Fruit fly (Drosophila melanogaster) whole organism, embryonic: ENCODE results near the gene soti.

ENCODE experiments used
- CG10366 ChIP-seq: fragments of 200-800 bp; sonication (Bioruptor generic); IDR thresholded peaks from 2 replicates; pipeline ENCODE4 v1.3.6; 2022; ENCODE audit warnings: missing biosample characterization, missing genetic modification characterization
- CG10431 ChIP-seq: fragments of 200-800 bp; sonication (Bioruptor generic); optimal IDR thresholded peaks from 3 replicates; lab custom pipeline; 2018; ENCODE audit warnings: missing biosample characterization, mild to moderate bottlenecking, missing genetic modification characterization
- CG10462 ChIP-seq: fragments of 200-800 bp; sonication (Bioruptor generic); optimal IDR thresholded peaks from 2 replicates; lab custom pipeline; 2016; ENCODE audit warnings: missing biosample characterization, missing genetic modification characterization
- CG11456 ChIP-seq: fragments of 200-800 bp; sonication (Bioruptor generic); IDR thresholded peaks from 3 replicates; pipeline ENCODE4 v1.3.6; 2022; ENCODE audit warnings: missing biosample characterization, missing genetic modification characterization
- CG11504 ChIP-seq: fragments of 200-800 bp; sonication (Bioruptor generic); optimal IDR thresholded peaks from 3 replicates; lab custom pipeline; 2019; ENCODE audit warnings: missing biosample characterization, mild to moderate bottlenecking, missing genetic modification characterization, moderate library complexity
- CG11723 ChIP-seq: fragments of 200-800 bp; sonication (Bioruptor generic); optimal IDR thresholded peaks from 2 replicates; lab custom pipeline; 2017; ENCODE audit warnings: missing biosample characterization, mild to moderate bottlenecking, missing genetic modification characterization
- CG12219 ChIP-seq: fragments of 200-800 bp; sonication (Bioruptor generic); optimal IDR thresholded peaks from 3 replicates; lab custom pipeline; 2018; ENCODE audit warnings: missing biosample characterization, mild to moderate bottlenecking, missing genetic modification characterization
- CG12942 ChIP-seq: fragments of 200-800 bp; sonication (Bioruptor generic); optimal IDR thresholded peaks from 3 replicates; lab custom pipeline; 2016; ENCODE audit warnings: missing biosample characterization, missing genetic modification characterization
- CG13894 ChIP-seq: fragments of 200-800 bp; sonication (Bioruptor generic); optimal IDR thresholded peaks from 3 replicates; lab custom pipeline; 2018; ENCODE audit warnings: missing biosample characterization, mild to moderate bottlenecking, missing genetic modification characterization, moderate library complexity
- CG14667 ChIP-seq: fragments of 200-800 bp; sonication (Bioruptor generic); IDR thresholded peaks from 2 replicates; pipeline ENCODE4 v1.3.6; 2022; ENCODE audit warnings: missing biosample characterization, missing genetic modification characterization
- CG15011 ChIP-seq: fragments of 200-800 bp; sonication (Bioruptor generic); optimal IDR thresholded peaks from 3 replicates; lab custom pipeline; 2018; ENCODE audit warnings: missing biosample characterization, mild to moderate bottlenecking, missing genetic modification characterization
- CG16815 ChIP-seq: fragments of 200-800 bp; sonication (Bioruptor generic); optimal IDR thresholded peaks from 3 replicates; lab custom pipeline; 2017; ENCODE audit warnings: missing biosample characterization, mild to moderate bottlenecking, missing genetic modification characterization
- CG16863 ChIP-seq: fragments of 200-800 bp; sonication (Bioruptor generic); optimal IDR thresholded peaks from 3 replicates; lab custom pipeline; 2016; ENCODE audit warnings: missing biosample characterization, missing genetic modification characterization
- CG17361 ChIP-seq: fragments of 200-800 bp; sonication (Bioruptor generic); IDR thresholded peaks from 3 replicates; pipeline ENCODE4 v1.3.6; 2022; ENCODE audit warnings: missing biosample characterization, missing genetic modification characterization
- CG17612 ChIP-seq: fragments of 200-800 bp; sonication (Bioruptor generic); IDR thresholded peaks from 2 replicates; pipeline ENCODE4 v1.3.6; 2022; ENCODE audit warnings: missing biosample characterization, missing genetic modification characterization
- CG2712 ChIP-seq: fragments of 200-800 bp; optimal IDR thresholded peaks from 3 replicates; lab custom pipeline; 2019; ENCODE audit warnings: missing biosample characterization, mild to moderate bottlenecking, missing genetic modification characterization, moderate library complexity
- CG31388 ChIP-seq: fragments of 200-800 bp; sonication (Bioruptor generic); optimal IDR thresholded peaks from 2 replicates; lab custom pipeline; 2016; ENCODE audit warnings: missing biosample characterization, missing genetic modification characterization
- CG33213 ChIP-seq: fragments of 200-800 bp; sonication (Bioruptor generic); optimal IDR thresholded peaks from 3 replicates; lab custom pipeline; 2016; ENCODE audit warnings: missing biosample characterization, missing genetic modification characterization
- CG34376 ChIP-seq: fragments of 200-800 bp; sonication (Bioruptor generic); optimal IDR thresholded peaks from 2 replicates; lab custom pipeline; 2018; ENCODE audit warnings: missing biosample characterization, mild to moderate bottlenecking, missing genetic modification characterization
- CG42726 ChIP-seq: fragments of 200-800 bp; sonication (Bioruptor generic); IDR thresholded peaks from 2 replicates; pipeline ENCODE4 v1.3.6; 2022; ENCODE audit warnings: missing biosample characterization, missing genetic modification characterization; ENCODE audit not compliant: partially characterized antibody
- CG4328 ChIP-seq: fragments of 200-800 bp; sonication (Bioruptor generic); optimal IDR thresholded peaks from 3 replicates; lab custom pipeline; 2017; ENCODE audit warnings: missing biosample characterization, missing genetic modification reagents, missing genetic modification characterization
- CG6175 ChIP-seq: fragments of 200-800 bp; sonication (Bioruptor generic); IDR thresholded peaks from 3 replicates; pipeline ENCODE4 v1.3.6; 2022; ENCODE audit warnings: missing biosample characterization, missing genetic modification characterization
- CG6272 ChIP-seq: fragments of 200-800 bp; sonication (Bioruptor generic); IDR thresholded peaks from 2 replicates; pipeline ENCODE4 v1.3.6; 2022; ENCODE audit warnings: missing biosample characterization, missing genetic modification characterization
- CG6689 ChIP-seq: fragments of 200-800 bp; sonication (Bioruptor generic); IDR thresholded peaks from 2 replicates; pipeline ENCODE4 v1.3.6; 2022; ENCODE audit warnings: missing biosample characterization, missing genetic modification characterization
- CG7987 ChIP-seq: fragments of 200-800 bp; sonication (Bioruptor generic); optimal IDR thresholded peaks from 2 replicates; lab custom pipeline; 2018; ENCODE audit warnings: missing biosample characterization, mild to moderate bottlenecking, missing genetic modification characterization, moderate library complexity
- CG8359 ChIP-seq: fragments of 200-800 bp; sonication (Bioruptor generic); optimal IDR thresholded peaks from 2 replicates; lab custom pipeline; 2017; ENCODE audit warnings: missing biosample characterization, mild to moderate bottlenecking, missing genetic modification characterization, borderline replicate concordance
- CG9437 ChIP-seq: fragments of 200-800 bp; sonication (Bioruptor generic); optimal IDR thresholded peaks from 2 replicates; lab custom pipeline; 2018; ENCODE audit warnings: missing biosample characterization, mild to moderate bottlenecking, missing genetic modification characterization
- Dad ChIP-seq: fragments of 200-800 bp; sonication (Bioruptor generic); optimal IDR thresholded peaks from 3 replicates; lab custom pipeline; 2016; ENCODE audit warnings: missing biosample characterization, missing genetic modification characterization
- Drgx ChIP-seq: fragments of 200-800 bp; sonication (Bioruptor generic); IDR thresholded peaks from 2 replicates; pipeline ENCODE4 v1.3.6; 2022; ENCODE audit warnings: missing biosample characterization, missing genetic modification characterization
- Ets65A ChIP-seq: fragments of 200-800 bp; sonication (Bioruptor generic); peaks from one replicate; lab custom pipeline; 2016; ENCODE audit warnings: missing biosample characterization, missing genetic modification characterization
- Fer1 ChIP-seq: fragments of 200-800 bp; sonication (Bioruptor generic); optimal IDR thresholded peaks from 2 replicates; lab custom pipeline; 2017; ENCODE audit warnings: missing biosample characterization, mild to moderate bottlenecking, missing genetic modification characterization
- Nf-YA ChIP-seq: fragments of 200-800 bp; sonication (Bioruptor generic); IDR thresholded peaks from 2 replicates; pipeline ENCODE4 v1.3.6; 2022; ENCODE audit warnings: missing biosample characterization, missing genetic modification characterization
- Nf-YB ChIP-seq: fragments of 200-800 bp; sonication (Bioruptor generic); optimal IDR thresholded peaks from 3 replicates; lab custom pipeline; 2019; ENCODE audit warnings: missing biosample characterization, mild to moderate bottlenecking, missing genetic modification characterization, moderate library complexity
- Xbp1 ChIP-seq: fragments of 200-800 bp; sonication (Bioruptor generic); optimal IDR thresholded peaks from 3 replicates; lab custom pipeline; 2016; ENCODE audit warnings: missing biosample characterization, mild to moderate bottlenecking, missing genetic modification characterization
- abd-A ChIP-seq: fragments of 200-800 bp; sonication (Bioruptor generic); optimal IDR thresholded peaks from 3 replicates; lab custom pipeline; 2019; ENCODE audit warnings: missing biosample characterization, mild to moderate bottlenecking, missing genetic modification characterization, moderate library complexity
- ara ChIP-seq: fragments of 200-800 bp; sonication (Bioruptor generic); IDR thresholded peaks from 2 replicates; pipeline ENCODE4 v1.3.6; 2022; ENCODE audit warnings: missing biosample characterization, missing genetic modification characterization
- bcd ChIP-seq: fragments of 200-800 bp; sonication (Bioruptor generic); optimal IDR thresholded peaks from 2 replicates; lab custom pipeline; 2017; ENCODE audit warnings: missing biosample characterization, mild to moderate bottlenecking, missing genetic modification characterization
- chinmo ChIP-seq: fragments of 200-800 bp; sonication (Bioruptor generic); IDR thresholded peaks from 4 replicates; pipeline ENCODE4 v1.3.6; 2022; ENCODE audit warnings: missing biosample characterization, missing genetic modification characterization; ENCODE audit not compliant: partially characterized antibody
- corto ChIP-seq: fragments of 200-800 bp; sonication (Bioruptor generic); optimal IDR thresholded peaks from 2 replicates; lab custom pipeline; 2016; ENCODE audit warnings: missing biosample characterization, mild to moderate bottlenecking, missing genetic modification characterization, moderate library complexity
- fd102C ChIP-seq: fragments of 200-800 bp; sonication (Bioruptor generic); optimal IDR thresholded peaks from 2 replicates; lab custom pipeline; 2018; ENCODE audit warnings: missing biosample characterization, mild to moderate bottlenecking, missing genetic modification characterization, moderate library complexity
- lmd ChIP-seq: fragments of 200-800 bp; sonication (Bioruptor generic); IDR thresholded peaks from 2 replicates; pipeline ENCODE4 v1.3.6; 2022; ENCODE audit warnings: missing biosample characterization, missing genetic modification characterization
- peb ChIP-seq: fragments of 200-800 bp; sonication (Bioruptor generic); IDR thresholded peaks from 2 replicates; pipeline ENCODE4 v1.3.6; 2022; ENCODE audit warnings: missing biosample characterization, missing genetic modification characterization
- salm ChIP-seq: fragments of 200-800 bp; sonication (Bioruptor generic); optimal IDR thresholded peaks from 2 replicates; lab custom pipeline; 2018; ENCODE audit warnings: missing biosample characterization, mild to moderate bottlenecking, missing genetic modification characterization
- sens-2 ChIP-seq: fragments of 200-800 bp; sonication (Bioruptor generic); IDR thresholded peaks from 2 replicates; pipeline ENCODE4 v1.3.6; 2022; ENCODE audit warnings: missing biosample characterization, missing genetic modification characterization
- sisA ChIP-seq: fragments of 200-800 bp; sonication (Bioruptor generic); IDR thresholded peaks from 2 replicates; pipeline ENCODE4 v1.3.6; 2022; ENCODE audit warnings: missing biosample characterization, missing genetic modification characterization
- slou ChIP-seq: fragments of 200-800 bp; sonication (Bioruptor generic); optimal IDR thresholded peaks from 3 replicates; lab custom pipeline; 2016; ENCODE audit warnings: missing biosample characterization, missing genetic modification characterization
- sug ChIP-seq: fragments of 200-800 bp; optimal IDR thresholded peaks from 2 replicates; lab custom pipeline; 2019; ENCODE audit warnings: missing biosample characterization, mild to moderate bottlenecking, missing genetic modification characterization, moderate library complexity
- tin ChIP-seq: fragments of 200-800 bp; sonication (Bioruptor generic); optimal IDR thresholded peaks from 3 replicates; lab custom pipeline; 2016; ENCODE audit warnings: missing biosample characterization, missing genetic modification characterization
- toy ChIP-seq: fragments of 200-800 bp; sonication (Bioruptor generic); IDR thresholded peaks from 2 replicates; pipeline ENCODE4 v1.3.6; 2022; ENCODE audit warnings: missing biosample characterization, missing genetic modification characterization
- twi ChIP-seq: fragments of 200-800 bp; optimal IDR thresholded peaks from 2 replicates; lab custom pipeline; 2019; ENCODE audit warnings: missing biosample characterization, mild to moderate bottlenecking, missing genetic modification characterization, moderate library complexity
- unc-4 ChIP-seq: fragments of 200-800 bp; sonication (Bioruptor generic); IDR thresholded peaks from 2 replicates; pipeline ENCODE4 v1.3.6; 2022; ENCODE audit warnings: missing biosample characterization, missing genetic modification characterization; ENCODE audit not compliant: partially characterized antibody

The soti gene

dm6 chr3R:14365918-14366317, 15.6 kb downstream of the soti start (continued):
- TF ChIP-seq CG16863 (GFP tag; lab: Kevin White, UChicago) (no peak), Dad (GFP tag; lab: Kevin White, UChicago) (no peak), CG15011 (GFP tag; lab: Kevin White, UChicago) (peak; percentile 0), sisA (GFP tag; lab: Robert Waterston, UW) (no peak), salm (tag; lab: Kevin White, UChicago) (no peak), Drgx (GFP tag; lab: Robert Waterston, UW) (no peak), sens-2 (GFP tag; lab: Robert Waterston, UW) (no peak), CG16815 (GFP tag; lab: Kevin White, UChicago) (no peak), sug (tag; lab: Kevin White, UChicago) (no peak), CG9437 (no peak), CG6272 (GFP tag; lab: Robert Waterston, UW) (no peak)

- TF ChIP-seq CG33213 (GFP tag; lab: Kevin White, UChicago) (no peak), CG42726 (GFP tag; lab: Robert Waterston, UW) (no peak), CG14667 (GFP tag; lab: Robert Waterston, UW) (no peak), CG6175 (peak; percentile 76; the same call in 1 of the 3 replicates), Nf-YB (GFP tag; lab: Kevin White, UChicago) (no peak), toy (no peak), peb (no peak), CG11456 (GFP tag; lab: Robert Waterston, UW) (0 out of 3 replicates have a peak, but pooled peaks have one; percentile 25), CG12219 (GFP tag; lab: Kevin White, UChicago) (no peak), CG12942 (GFP tag; lab: Kevin White, UChicago) (no peak), CG2712 (no peak), CG6689 (GFP tag; lab: Robert Waterston, UW) (no peak), lmd (no peak), slou (no peak), CG11723 (GFP tag; lab: Kevin White, UChicago) (no peak), CG17361 (no peak), CG10431 (GFP tag; lab: Kevin White, UChicago) (no peak), corto (GFP tag; lab: Kevin White, UChicago) (no peak), Ets65A (GFP tag; lab: Kevin White, UChicago) (no peak), CG4328 (GFP tag; lab: Kevin White, UChicago) (no peak), Fer1 (GFP tag; lab: Kevin White, UChicago) (no peak), CG17612 (GFP tag; lab: Robert Waterston, UW) (no peak), fd102C (GFP tag; lab: Kevin White, UChicago) (no peak), tin (GFP tag; lab: Kevin White, UChicago) (no peak), CG8359 (GFP tag; lab: Kevin White, UChicago) (no peak), CG11504 (peak; percentile 28), CG10462 (GFP tag; lab: Kevin White, UChicago) (no peak), twi (tag; lab: Kevin White, UChicago) (no peak), chinmo (GFP tag; lab: Robert Waterston, UW) (0 out of 4 replicates have a peak, but pooled peaks have one; percentile 28), CG31388 (no peak), ara (GFP tag; lab: Robert Waterston, UW) (no peak), CG13894 (tag; lab: Kevin White, UChicago) (no peak), unc-4 (GFP tag; lab: Robert Waterston, UW) (no peak), Nf-YA (no peak), bcd (GFP tag; lab: Kevin White, UChicago) (no peak), CG7987 (GFP tag; lab: Kevin White, UChicago) (no peak), abd-A (tag; lab: Kevin White, UChicago) (peak; percentile 58), Xbp1 (GFP tag; lab: Kevin White, UChicago) (no peak), CG10366 (GFP tag; lab: Robert Waterston, UW) (no peak), CG34376 (GFP tag; lab: Kevin White, UChicago) (peak; percentile 37)
Observed at dm6 chr3R:14364156-14364555, 17.3 kb downstream of the soti start.
